Worm (Caenorhabditis elegans) whole organism, young adult: ENCODE measurements around the gene pals-30.
A peak's percentile ranks its signal among the peaks of the same experiment; 100 is the strongest.

ENCODE experiments used
- B0019.2 ChIP-seq: fragments of 200-800 bp; sonication (Bioruptor generic); conservative IDR thresholded peaks from 2 replicates; pipeline ENCODE4 v1.3.6; 2022; ENCODE audit warnings: missing genetic modification reagents, missing genetic modification characterization, missing compliant biosample characterization
- B0035.1 ChIP-seq: sonication (generic microtip); optimal IDR thresholded peaks from 2 replicates; lab custom pipeline; 2016; ENCODE audit warnings: missing genetic modification characterization, mild to moderate bottlenecking, missing compliant biosample characterization, missing genotype, missing genetic modification reagents
- B0261.1 ChIP-seq: sonication (generic microtip); optimal IDR thresholded peaks from 2 replicates; lab custom pipeline; 2016; ENCODE audit warnings: mild to moderate bottlenecking, missing genetic modification characterization, moderate library complexity, missing compliant biosample characterization
- F37B4.10 ChIP-seq: fragments of 200-800 bp; sonication (Bioruptor generic); IDR thresholded peaks from 2 replicates; pipeline ENCODE4 v1.3.6; 2022; ENCODE audit warnings: missing genetic modification characterization, missing compliant biosample characterization
- F39B2.1 ChIP-seq: fragments of 200-800 bp; sonication (Bioruptor generic); IDR thresholded peaks from 2 replicates; pipeline ENCODE4 v1.3.6; 2022; ENCODE audit warnings: missing genetic modification reagents, missing genetic modification characterization, missing compliant biosample characterization
- F49E8.2 ChIP-seq: sonication (generic microtip); optimal IDR thresholded peaks from 3 replicates; lab custom pipeline; 2017; ENCODE audit warnings: missing genetic modification characterization, mild to moderate bottlenecking, missing compliant biosample characterization, antibody characterized with exemption, moderate library complexity; ENCODE audit not compliant: insufficient read depth
- T07F8.4 ChIP-seq: sonication (generic microtip); optimal IDR thresholded peaks from 2 replicates; lab custom pipeline; 2016; ENCODE audit warnings: mild to moderate bottlenecking, missing genetic modification characterization, moderate library complexity, missing compliant biosample characterization
- Y56A3A.18 ChIP-seq: fragments of 200-800 bp; sonication (Bioruptor generic); IDR thresholded peaks from 2 replicates; pipeline ENCODE4 v1.3.6; 2022; ENCODE audit warnings: missing genetic modification reagents, missing genetic modification characterization, missing compliant biosample characterization
- Y67H2A.10 ChIP-seq: fragments of 200-800 bp; sonication (Bioruptor generic); conservative IDR thresholded peaks from 2 replicates; pipeline ENCODE4 v1.3.6; 2022; ENCODE audit warnings: missing genetic modification reagents, missing genetic modification characterization, missing compliant biosample characterization
- ZK185.1 ChIP-seq: sonication (generic microtip); optimal IDR thresholded peaks from 2 replicates; lab custom pipeline; 2016; ENCODE audit warnings: mild to moderate bottlenecking, missing genetic modification characterization, missing compliant biosample characterization; ENCODE audit not compliant: poor library complexity, severe bottlenecking
- ama-1 ChIP-seq, 3 experiments: fragments of 150-350 bp in 1 of 3; sonication (generic microtip) in 2 of 3; optimal IDR thresholded peaks; 2 replicates each; lab custom pipeline; 2014 to 2018; ENCODE audit warnings: missing biosample characterization in 2 of 3, missing genetic modification characterization in 2 of 3, missing genetic modification reagents in 2 of 3
- athp-1 ChIP-seq: sonication (generic microtip); optimal IDR thresholded peaks from 2 replicates; lab custom pipeline; 2017; ENCODE audit warnings: mild to moderate bottlenecking, missing genetic modification characterization, missing compliant biosample characterization
- attf-3 ChIP-seq: fragments of 200-800 bp; sonication (Bioruptor generic); conservative IDR thresholded peaks from 2 replicates; pipeline ENCODE4 v1.3.6; 2022; ENCODE audit warnings: missing genetic modification reagents, missing genetic modification characterization, missing compliant biosample characterization
- ccch-3 ChIP-seq: fragments of 200-800 bp; sonication (Bioruptor generic); optimal IDR thresholded peaks from 2 replicates; lab custom pipeline; 2018; ENCODE audit warnings: mild to moderate bottlenecking, missing genetic modification characterization, missing compliant biosample characterization
- cebp-1 ChIP-seq, 2 experiments: fragments of 200-800 bp in 1 of 2; sonication (Bioruptor generic) in 1 of 2; sonication (generic microtip) in 1 of 2; IDR thresholded peaks in 1 of 2; optimal IDR thresholded peaks in 1 of 2; 2 replicates each; pipeline versions ENCODE4 v1.3.6 to Lab custom; 2017 to 2022; ENCODE audit warnings: missing compliant biosample characterization in 2 of 2, missing genetic modification characterization in 2 of 2, mild to moderate bottlenecking in 1 of 2, missing genetic modification reagents in 1 of 2, moderate library complexity in 1 of 2
- ceh-27 ChIP-seq: fragments of 200-800 bp; sonication (Bioruptor generic); optimal IDR thresholded peaks from 2 replicates; lab custom pipeline; 2018; ENCODE audit warnings: mild to moderate bottlenecking, missing genetic modification characterization, moderate library complexity, missing compliant biosample characterization
- ceh-91 ChIP-seq: fragments of 200-800 bp; sonication (Bioruptor generic); IDR thresholded peaks from 2 replicates; pipeline ENCODE4 v1.3.6; 2022; ENCODE audit warnings: missing genetic modification reagents, missing genetic modification characterization, missing compliant biosample characterization
- chd-7 ChIP-seq: sonication (generic microtip); optimal IDR thresholded peaks from 2 replicates; lab custom pipeline; 2016; ENCODE audit warnings: mild to moderate bottlenecking, missing genetic modification characterization, moderate library complexity, missing compliant biosample characterization
- die-1 ChIP-seq: sonication (generic microtip); optimal IDR thresholded peaks from 2 replicates; lab custom pipeline; 2016; ENCODE audit warnings: missing genotype, mild to moderate bottlenecking, missing genetic modification characterization, missing compliant biosample characterization
- ets-4 ChIP-seq: fragments of 200-800 bp; sonication (Bioruptor generic); optimal IDR thresholded peaks from 2 replicates; lab custom pipeline; 2018; ENCODE audit warnings: mild to moderate bottlenecking, missing genetic modification characterization, missing compliant biosample characterization
- him-1 ChIP-seq: sonication (generic microtip); optimal IDR thresholded peaks from 2 replicates; lab custom pipeline; 2016; ENCODE audit warnings: missing genotype, missing genetic modification reagents, missing genetic modification characterization, missing compliant biosample characterization
- hsf-1 ChIP-seq: fragments of 200-800 bp; sonication (Bioruptor generic); IDR thresholded peaks from 2 replicates; pipeline ENCODE4 v1.3.6; 2022; ENCODE audit warnings: missing genetic modification reagents, missing genetic modification characterization, missing compliant biosample characterization
- let-526 ChIP-seq: fragments of 200-800 bp; sonication (Bioruptor generic); IDR thresholded peaks from 2 replicates; pipeline ENCODE4 v1.3.6; 2022; ENCODE audit warnings: missing genetic modification reagents, missing genetic modification characterization, missing compliant biosample characterization
- let-607 ChIP-seq, 2 experiments: fragments of 200-800 bp in 1 of 2; sonication (Bioruptor generic) in 1 of 2; sonication (generic microtip) in 1 of 2; optimal IDR thresholded peaks; 2 replicates each; lab custom pipeline; 2016 to 2018; ENCODE audit warnings: mild to moderate bottlenecking in 2 of 2, missing compliant biosample characterization in 2 of 2, missing genetic modification characterization in 2 of 2, moderate library complexity in 2 of 2, missing genotype in 1 of 2
- lin-26 ChIP-seq: fragments of 200-800 bp; sonication (Bioruptor generic); IDR thresholded peaks from 2 replicates; pipeline ENCODE4 v1.3.6; 2022; ENCODE audit warnings: missing genetic modification reagents, missing genetic modification characterization, missing compliant biosample characterization
- lsl-1 ChIP-seq: fragments of 200-800 bp; sonication (Bioruptor generic); optimal IDR thresholded peaks from 2 replicates; lab custom pipeline; 2018; ENCODE audit warnings: mild to moderate bottlenecking, missing genetic modification characterization, moderate library complexity, missing compliant biosample characterization
- mcd-1 ChIP-seq: fragments of 200-800 bp; sonication (Bioruptor generic); IDR thresholded peaks from 2 replicates; pipeline ENCODE4 v1.3.6; 2022; ENCODE audit warnings: missing genetic modification reagents, missing genetic modification characterization, missing compliant biosample characterization
- mel-28 ChIP-seq: sonication (generic microtip); optimal IDR thresholded peaks from 2 replicates; lab custom pipeline; 2016; ENCODE audit warnings: borderline replicate concordance, mild to moderate bottlenecking, missing genetic modification characterization, missing compliant biosample characterization
- mxl-1 ChIP-seq: sonication (generic microtip); optimal IDR thresholded peaks from 2 replicates; lab custom pipeline; 2016; ENCODE audit warnings: missing genetic modification characterization, missing compliant biosample characterization
- nfya-2 ChIP-seq: fragments of 200-800 bp; sonication (Bioruptor generic); IDR thresholded peaks from 2 replicates; pipeline ENCODE4 v1.3.6; 2022; ENCODE audit warnings: missing genetic modification reagents, missing genetic modification characterization, missing compliant biosample characterization
- nfyb-1 ChIP-seq: fragments of 200-800 bp; sonication (Bioruptor generic); IDR thresholded peaks from 2 replicates; pipeline ENCODE4 v1.3.6; 2022; ENCODE audit warnings: missing genetic modification reagents, missing genetic modification characterization, missing compliant biosample characterization
- nhr-27 ChIP-seq: fragments of 200-800 bp; sonication (Bioruptor generic); optimal IDR thresholded peaks from 2 replicates; lab custom pipeline; 2018; ENCODE audit warnings: mild to moderate bottlenecking, missing genetic modification characterization, moderate library complexity, missing compliant biosample characterization
- nhr-80 ChIP-seq: sonication (generic microtip); optimal IDR thresholded peaks from 2 replicates; lab custom pipeline; 2016; ENCODE audit warnings: missing genetic modification characterization, missing compliant biosample characterization
- nhr-90 ChIP-seq: sonication (generic microtip); optimal IDR thresholded peaks from 2 replicates; lab custom pipeline; 2016; ENCODE audit warnings: missing genotype, mild to moderate bottlenecking, missing genetic modification characterization, missing compliant biosample characterization
- rcor-1 ChIP-seq: fragments of 200-800 bp; sonication (Bioruptor generic); IDR thresholded peaks from 2 replicates; pipeline ENCODE4 v1.3.6; 2022; ENCODE audit warnings: missing genetic modification reagents, missing genetic modification characterization, missing compliant biosample characterization
- rec-8 ChIP-seq, 2 experiments: sonication (generic microtip); optimal IDR thresholded peaks; 2 replicates each; lab custom pipeline; 2016; ENCODE audit warnings: mild to moderate bottlenecking in 2 of 2, missing genetic modification characterization in 2 of 2, missing genetic modification reagents in 2 of 2, missing genotype in 2 of 2, missing biosample characterization in 1 of 2, missing compliant biosample characterization in 1 of 2, moderate library complexity in 1 of 2
- rpc-1 ChIP-seq, 2 experiments: fragments of 150-350 bp in 1 of 2; sonication (generic microtip) in 1 of 2; optimal IDR thresholded peaks; 2 replicates each; lab custom pipeline; 2014 to 2018; ENCODE audit warnings: missing biosample characterization in 1 of 2, missing genetic modification characterization in 1 of 2, missing genetic modification reagents in 1 of 2, missing genotype in 1 of 2
- snpc-1.1 ChIP-seq: sonication (generic microtip); optimal IDR thresholded peaks from 2 replicates; lab custom pipeline; 2017; ENCODE audit warnings: missing genetic modification characterization, mild to moderate bottlenecking, missing compliant biosample characterization, antibody characterized with exemption, moderate library complexity, missing genotype, missing genetic modification reagents; ENCODE audit not compliant: insufficient read depth
- snpc-1.3 ChIP-seq: sonication (generic microtip); optimal IDR thresholded peaks from 2 replicates; lab custom pipeline; 2017; ENCODE audit warnings: missing genetic modification characterization, mild to moderate bottlenecking, missing compliant biosample characterization, antibody characterized with exemption, moderate library complexity, missing genotype, missing genetic modification reagents; ENCODE audit not compliant: insufficient read depth
- sptf-2 ChIP-seq: fragments of 200-800 bp; sonication (Bioruptor generic); optimal IDR thresholded peaks from 2 replicates; lab custom pipeline; 2018; ENCODE audit warnings: mild to moderate bottlenecking, missing genetic modification characterization, missing compliant biosample characterization
- tbp1 ChIP-seq: fragments of 200-800 bp; sonication (Bioruptor generic); optimal IDR thresholded peaks from 2 replicates; lab custom pipeline; 2018; ENCODE audit warnings: mild to moderate bottlenecking, missing genetic modification characterization, missing compliant biosample characterization
- tlf-1 ChIP-seq: fragments of 200-800 bp; sonication (Bioruptor generic); optimal IDR thresholded peaks from 2 replicates; lab custom pipeline; 2018; ENCODE audit warnings: mild to moderate bottlenecking, missing genetic modification characterization, missing compliant biosample characterization
- unc-62 ChIP-seq: fragments of 150-350 bp; optimal IDR thresholded peaks from 2 replicates; lab custom pipeline; 2014; ENCODE audit warnings: missing biosample characterization, missing genetic modification reagents, missing genetic modification characterization
- ztf-25 ChIP-seq: fragments of 200-800 bp; sonication (Bioruptor generic); IDR thresholded peaks from 2 replicates; pipeline ENCODE4 v1.3.6; 2022; ENCODE audit warnings: missing genetic modification reagents, missing genetic modification characterization, missing compliant biosample characterization
- ztf-26 ChIP-seq: sonication (generic microtip); optimal IDR thresholded peaks from 2 replicates; lab custom pipeline; 2017; ENCODE audit warnings: missing genetic modification characterization, missing compliant biosample characterization
- ztf-6 ChIP-seq: fragments of 200-800 bp; sonication (Bioruptor generic); IDR thresholded peaks from 2 replicates; pipeline ENCODE4 v1.3.6; 2022; ENCODE audit warnings: missing genetic modification reagents, missing genetic modification characterization, missing compliant biosample characterization

The pals-30 gene

ce11 chrIV:14576471-14576870 lies 24.7 kb upstream of the pals-30 start (continued):
- TF ChIP-seq mxl-1 (tag; lab: Kevin White, UChicago) (peak; percentile 39), nfya-2 (no peak), F37B4.10 (no peak), mcd-1 (GFP tag; lab: Robert Waterston, UW) (no peak), rpc-1 (optimal IDR thresholded peaks at IDR 0.05; lab: Kevin White, UChicago) (peak; percentile 80), rpc-1 (tag; optimal IDR thresholded peaks at IDR 0.05; lab: Kevin White, UChicago) (peak; percentile 78), ztf-25 (GFP tag; lab: Robert Waterston, UW) (0 out of 2 replicates have a peak, but pooled peaks have one; percentile 69), let-607 (tag; optimal IDR thresholded peaks at IDR 0.05; lab: Kevin White, UChicago) (peak in 1 of 2 experiments; percentile 20), unc-62 (GFP tag; lab: Kevin White, UChicago) (no peak), F39B2.1 (GFP tag; lab: Robert Waterston, UW) (no peak), sptf-2 (GFP tag; lab: Kevin White, UChicago) (no peak), chd-7 (tag; lab: Kevin White, UChicago) (no peak), B0261.1 (tag; lab: Kevin White, UChicago) (peak; percentile 78), tbp1 (GFP tag; lab: Kevin White, UChicago) (peak; percentile 96), ccch-3 (GFP tag; lab: Kevin White, UChicago) (no peak), lin-26 (GFP tag; lab: Robert Waterston, UW) (peak; percentile 86), nhr-80 (no peak), rcor-1 (GFP tag; lab: Robert Waterston, UW) (peak; percentile 57), Y67H2A.10 (GFP tag; lab: Robert Waterston, UW) (no peak), tlf-1 (GFP tag; lab: Kevin White, UChicago) (no peak), athp-1 (peak; percentile 49), B0019.2 (GFP tag; lab: Robert Waterston, UW) (0 out of 2 replicates have a peak, but pooled peaks have one; percentile 12), him-1 (tag; lab: Kevin White, UChicago) (peak; percentile 62), ztf-6 (GFP tag; lab: Robert Waterston, UW) (no peak), nhr-27 (no peak), nfyb-1 (GFP tag; lab: Robert Waterston, UW) (peak; percentile 77; the same call in 1 of the 2 replicates), nhr-90 (tag; lab: Kevin White, UChicago) (peak; percentile 29), T07F8.4 (peak; percentile 39), B0035.1 (tag; lab: Kevin White, UChicago) (no peak), snpc-1.3 (tag; lab: Kevin White, UChicago) (peak; percentile 79), F49E8.2 (peak; percentile 17), ama-1 (optimal IDR thresholded peaks at IDR 0.05; lab: Kevin White, UChicago) (no peak), ama-1 (GFP tag; optimal IDR thresholded peaks at IDR 0.05; lab: Kevin White, UChicago) (peak; percentile 68 to 81), die-1 (tag; lab: Kevin White, UChicago) (peak; percentile 45), lsl-1 (GFP tag; lab: Kevin White, UChicago) (peak; percentile 8), mel-28 (no peak), cebp-1 (GFP tag; IDR thresholded peaks at IDR 0.05; lab: Robert Waterston, UW) (no peak), cebp-1 (tag; optimal IDR thresholded peaks at IDR 0.05; lab: Kevin White, UChicago) (no peak), let-526 (GFP tag; lab: Robert Waterston, UW) (no peak), snpc-1.1 (tag; lab: Kevin White, UChicago) (peak; percentile 76), Y56A3A.18 (peak; percentile 74; the same call in 1 of the 2 replicates), ztf-26 (tag; lab: Kevin White, UChicago) (no peak), ZK185.1 (peak; percentile 36), ceh-27 (GFP tag; lab: Kevin White, UChicago) (no peak), rec-8 (tag; optimal IDR thresholded peaks at IDR 0.05; lab: Kevin White, UChicago) (peak in 1 of 2 experiments; percentile 48), ets-4 (GFP tag; lab: Kevin White, UChicago) (no peak), attf-3 (no peak), hsf-1 (no peak), ceh-91 (GFP tag; lab: Robert Waterston, UW) (0 out of 2 replicates have a peak, but pooled peaks have one; percentile 28)
